Worm (Caenorhabditis elegans) whole organism, young adult: ENCODE measurements around the gene F11G11.15.

Source experiments
- ceh-40 ChIP-seq: fragments of 200-800 bp; sonication (Bioruptor generic); IDR thresholded peaks from 2 replicates; pipeline ENCODE4 v1.3.6; 2022; ENCODE audit warnings: missing genetic modification characterization, missing compliant biosample characterization
- dpl-1 ChIP-seq: fragments of 150-350 bp; optimal IDR thresholded peaks from 2 replicates; lab custom pipeline; 2014; ENCODE audit warnings: missing biosample characterization, missing genetic modification reagents, missing genetic modification characterization
- egrh-3 ChIP-seq: fragments of 200-800 bp; sonication (Bioruptor generic); IDR thresholded peaks from 2 replicates; pipeline ENCODE4 v1.3.6; 2022; ENCODE audit warnings: missing genetic modification reagents, missing genetic modification characterization, missing compliant biosample characterization
- hmg-1.2 ChIP-seq: fragments of 200-800 bp; sonication (Bioruptor generic); IDR thresholded peaks from 2 replicates; pipeline ENCODE4 v1.3.6; 2022; ENCODE audit warnings: missing genetic modification reagents, missing genetic modification characterization, missing compliant biosample characterization
- lin-35 ChIP-seq, 3 experiments: fragments of 150-350 bp in 2 of 3; sonication (generic microtip) in 1 of 3; optimal IDR thresholded peaks; 2 replicates each; lab custom pipeline; 2014 to 2018; ENCODE audit warnings: missing biosample characterization in 3 of 3, missing genetic modification characterization in 3 of 3, missing genetic modification reagents in 3 of 3
- lin-40 ChIP-seq: sonication (generic microtip); optimal IDR thresholded peaks from 2 replicates; lab custom pipeline; 2016; ENCODE audit warnings: missing genetic modification characterization, mild to moderate bottlenecking, missing compliant biosample characterization, missing genotype, missing genetic modification reagents
- mxl-1 ChIP-seq: sonication (generic microtip); optimal IDR thresholded peaks from 2 replicates; lab custom pipeline; 2016; ENCODE audit warnings: missing genetic modification characterization, missing compliant biosample characterization
- nhr-80 ChIP-seq: sonication (generic microtip); optimal IDR thresholded peaks from 2 replicates; lab custom pipeline; 2016; ENCODE audit warnings: missing genetic modification characterization, missing compliant biosample characterization
- snpc-4 ChIP-seq, 5 experiments: fragments of 150-350 bp in 1 of 5; sonication (generic microtip) in 4 of 5; optimal IDR thresholded peaks; 2 replicates each; lab custom pipeline; 2014 to 2018; ENCODE audit warnings: missing genetic modification characterization in 5 of 5, missing biosample characterization in 3 of 5, antibody characterized with exemption in 2 of 5, mild to moderate bottlenecking in 2 of 5, missing compliant biosample characterization in 2 of 5, missing genotype in 2 of 5, moderate library complexity in 2 of 5, missing genetic modification reagents in 1 of 5
- ztf-28 ChIP-seq: fragments of 200-800 bp; sonication (Bioruptor generic); IDR thresholded peaks from 2 replicates; pipeline ENCODE4 v1.3.6; 2022; ENCODE audit warnings: missing genetic modification reagents, missing genetic modification characterization, missing compliant biosample characterization

DNA sequence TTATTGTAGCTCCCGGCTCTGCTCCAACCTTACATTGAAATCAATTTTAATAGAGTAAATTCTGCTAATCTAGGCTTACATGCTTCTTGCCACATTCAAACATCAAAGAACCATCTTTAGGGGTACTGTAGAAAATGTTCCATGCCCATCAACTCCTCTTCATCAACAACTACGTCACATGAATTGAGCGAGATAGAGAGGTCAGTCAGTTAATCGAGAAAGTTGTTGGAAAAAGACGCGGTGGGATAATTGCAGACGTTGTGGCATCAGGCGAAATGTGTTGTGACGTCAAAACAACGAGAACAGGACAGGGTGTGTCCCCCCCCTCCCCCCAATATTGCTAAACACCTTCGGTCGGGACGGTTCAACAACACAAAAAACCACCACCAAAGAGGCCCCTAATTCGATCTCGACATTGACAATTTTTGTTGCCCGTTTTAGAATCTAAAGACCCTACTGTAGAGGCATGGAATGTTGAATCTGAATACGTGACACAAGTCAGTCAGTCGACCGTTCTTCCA, 43.9 kb downstream of the F11G11.15 start:
- TF ChIP-seq lin-40 (no peak), snpc-4 (GFP tag; optimal IDR thresholded peaks at IDR 0.05; lab: Kevin White, UChicago) (no peak), snpc-4 (tag; optimal IDR thresholded peaks at IDR 0.05; lab: Kevin White, UChicago) (no peak), nhr-80 (tag; lab: Kevin White, UChicago) (no peak), hmg-1.2 (no peak), dpl-1 (GFP tag; lab: Kevin White, UChicago) (no peak), ztf-28 (GFP tag; lab: Robert Waterston, UW) (no peak), egrh-3 (GFP tag; lab: Robert Waterston, UW) (no peak), ceh-40 (no peak), lin-35 (GFP tag; optimal IDR thresholded peaks at IDR 0.05; lab: Kevin White, UChicago) (no peak), mxl-1 (tag; lab: Kevin White, UChicago) (no peak)
